Worm (Caenorhabditis elegans): ENCODE data around the gene C09G9.1.

C09G9.1 gene

ce11 chrIV:8821147-8821546 lies 44.1 kb downstream of the C09G9.1 start, which contains the start of gene T28C6.5:
Gene T28C6.5 (plus strand): TSS chrIV:8821447.
- TF ChIP-seq daf-19 (GFP tag; conservative IDR thresholded peaks at IDR 0.05) (no peak), snpc-4 (tag; optimal IDR thresholded peaks at IDR 0.05) (no peak), F37D6.2 (tag; optimal IDR thresholded peaks at IDR 0.05) (no peak), aly-2 (tag; optimal IDR thresholded peaks at IDR 0.05) (no peak), ceh-62 (tag; optimal IDR thresholded peaks at IDR 0.05) (no peak), nhr-11 (tag; optimal IDR thresholded peaks at IDR 0.05) (no peak), lin-39 (tag; optimal IDR thresholded peaks at IDR 0.05) (no peak), dve-1 (tag; optimal IDR thresholded peaks at IDR 0.05; ENCODE audit: insufficient read depth) (no peak), sdz-12 (GFP tag; optimal IDR thresholded peaks at IDR 0.05) (no peak), nhr-6 (tag; optimal IDR thresholded peaks at IDR 0.05) (no peak), zip-11 (GFP tag; IDR thresholded peaks at IDR 0.05) (no peak)

ce11 chrIV:8820041-8820440 lies 45.2 kb downstream of the C09G9.1 start, which contains the start of gene T28C6.3:
Gene T28C6.3 (plus strand): TSS chrIV:8820341.
- no peak for TF ChIP-seq daf-12 (tag; optimal IDR thresholded peaks at IDR 0.05)
- no peak for TF ChIP-seq snpc-1.2 (GFP tag; IDR thresholded peaks at IDR 0.05)
- TF ChIP-seq unc-62 (GFP tag; optimal IDR thresholded peaks at IDR 0.05 in 1 of 2): no peak
- no peak for TF ChIP-seq unc-62 (tag; optimal IDR thresholded peaks at IDR 0.05)
- no peak for TF ChIP-seq unc-39 (tag; optimal IDR thresholded peaks at IDR 0.05)
- TF ChIP-seq fos-1 (tag; optimal IDR thresholded peaks at IDR 0.05): no peak
- TF ChIP-seq dmd-6 (GFP tag; IDR thresholded peaks at IDR 0.05): no peak
- TF ChIP-seq nhr-42 (GFP tag; IDR thresholded peaks at IDR 0.05): no peak
- no peak for TF ChIP-seq Y5F2A.4 (GFP tag; optimal IDR thresholded peaks at IDR 0.05)
- TF ChIP-seq dve-1 (tag; optimal IDR thresholded peaks at IDR 0.05; ENCODE audit: insufficient read depth): no peak
- no peak for TF ChIP-seq hmg-1.1 (GFP tag; IDR thresholded peaks at IDR 0.05)
- TF ChIP-seq ceh-44 (GFP tag; IDR thresholded peaks at IDR 0.05): no peak
- TF ChIP-seq madf-5 (GFP tag; IDR thresholded peaks at IDR 0.05): no peak
- no peak for TF ChIP-seq hif-1 (tag; optimal IDR thresholded peaks at IDR 0.05)
- TF ChIP-seq arid-1 (GFP tag; conservative IDR thresholded peaks at IDR 0.05): no peak

- TF ChIP-seq madf-5 (GFP tag; IDR thresholded peaks at IDR 0.05) (no peak), lin-38 (GFP tag; IDR thresholded peaks at IDR 0.05) (no peak), ctbp-1 (GFP tag; IDR thresholded peaks at IDR 0.05) (no peak), pqm-1 (tag; optimal IDR thresholded peaks at IDR 0.05) (no peak)
Measured at ce11 chrIV:8819471-8819870, 45.8 kb downstream of the C09G9.1 start.

- TF ChIP-seq snpc-1.2 (GFP tag; IDR thresholded peaks at IDR 0.05): no peak
- TF ChIP-seq Y105C5A.15 (GFP tag; IDR thresholded peaks at IDR 0.05): no peak
- no peak for TF ChIP-seq mes-2 (tag; optimal IDR thresholded peaks at IDR 0.05; ENCODE audit: poor library complexity, severe bottlenecking)
- TF ChIP-seq spr-1 (tag; optimal IDR thresholded peaks at IDR 0.05): no peak
- TF ChIP-seq pqm-1 (tag; optimal IDR thresholded peaks at IDR 0.05): no peak
- TF ChIP-seq nhr-48 (tag; optimal IDR thresholded peaks at IDR 0.05): no peak
- no peak for TF ChIP-seq nhr-6 (tag; optimal IDR thresholded peaks at IDR 0.05)
Measured at ce11 chrIV:8817639-8818038, 47.6 kb downstream of the C09G9.1 start, which contains the start of gene T28C6.10. Gene T28C6.10 (plus strand): TSS chrIV:8817939.

ce11 chrIV:8816617-8817016 lies 48.7 kb downstream of the C09G9.1 start:
- no peak for TF ChIP-seq ctbp-1 (GFP tag; IDR thresholded peaks at IDR 0.05)
- no peak for TF ChIP-seq tra-1 (GFP tag; IDR thresholded peaks at IDR 0.05)
- no peak for TF ChIP-seq nhr-41 (GFP tag; IDR thresholded peaks at IDR 0.05)
- no peak for TF ChIP-seq lin-13 (GFP tag; optimal IDR thresholded peaks at IDR 0.05)
- no peak for TF ChIP-seq sdz-12 (GFP tag; optimal IDR thresholded peaks at IDR 0.05)
- TF ChIP-seq dmd-8 (GFP tag; IDR thresholded peaks at IDR 0.05): 0 out of 2 replicates have a peak, but pooled peaks have one; percentile 7
- no peak for TF ChIP-seq ztf-7 (tag; optimal IDR thresholded peaks at IDR 0.05)
- TF ChIP-seq set-16 (GFP tag; IDR thresholded peaks at IDR 0.05): peak; percentile 93; the same call in 1 of the 2 replicates
- TF ChIP-seq lin-38 (GFP tag; IDR thresholded peaks at IDR 0.05): no peak

All from whole organism, L4 larva.